Worm (Caenorhabditis elegans) whole organism, late embryonic: ENCODE data around the gene nduv-3.

ENCODE experiments used
- pqm-1 ChIP-seq: sonication (generic microtip); optimal IDR thresholded peaks from 2 replicates; lab custom pipeline; 2016; ENCODE audit warnings: missing genetic modification characterization, missing compliant biosample characterization
- unc-86 ChIP-seq: sonication (generic microtip); optimal IDR thresholded peaks from 2 replicates; lab custom pipeline; 2016; ENCODE audit warnings: missing genetic modification characterization, missing compliant biosample characterization

- TF ChIP-seq pqm-1 (tag; lab: Kevin White, UChicago) (no peak), unc-86 (tag; lab: Kevin White, UChicago) (no peak)
Observed at ce11 chrIV:2677687-2678086, 36.6 kb downstream of the nduv-3 start.
